Fruit fly (Drosophila melanogaster): ENCODE data around the gene CG32266.

Gene CG32266

DNA sequence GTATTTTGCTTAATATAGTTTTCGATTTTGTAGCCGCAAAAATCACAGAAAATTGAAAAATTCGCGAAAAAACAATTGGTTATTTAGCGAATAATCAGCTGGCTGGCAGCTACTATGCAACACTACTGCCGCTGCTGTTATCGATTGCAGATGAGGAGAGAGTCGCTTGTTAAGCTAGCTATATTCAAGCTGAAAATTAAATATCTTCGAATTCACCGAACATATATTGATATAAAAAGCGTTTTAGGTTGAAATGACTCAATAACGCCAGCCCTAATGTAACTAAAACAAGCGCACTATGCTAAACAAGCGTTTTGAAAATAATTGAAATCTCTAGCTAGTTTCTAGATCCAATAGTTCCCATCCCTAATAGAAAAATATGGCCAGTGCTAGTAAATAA is 15.7 kb downstream of the CG32266 start, which contains the start of the genes CG32264, ntc and IntS10 (continued):
- TF ChIP-seq CG4854 (GFP tag; optimal IDR thresholded peaks at IDR 0.05) (peak; percentile 33), prd (optimal IDR thresholded peaks at IDR 0.05) (no peak), prd (GFP tag; IDR thresholded peaks at IDR 0.05) (peak; percentile 67), cas (GFP tag; IDR thresholded peaks at IDR 0.05) (peak; percentile 30; the same call in 1 of the 2 replicates), dmrt11E (tag; optimal IDR thresholded peaks at IDR 0.05) (peak; percentile 65), TFAM (GFP tag; optimal IDR thresholded peaks at IDR 0.05) (no peak), jumu (GFP tag; optimal IDR thresholded peaks at IDR 0.05) (peak; percentile 63), CG9797 (GFP tag; optimal IDR thresholded peaks at IDR 0.05) (no peak), Oli (tag; optimal IDR thresholded peaks at IDR 0.05) (peak; percentile 45), Atf3 (GFP tag; optimal IDR thresholded peaks at IDR 0.05) (peak; percentile 59), CG18599 (GFP tag; optimal IDR thresholded peaks at IDR 0.05) (peak; percentile 75), sens (GFP tag) (peak; percentile 95), CG2889 (GFP tag; IDR thresholded peaks at IDR 0.05) (no peak), Atf6 (GFP tag; IDR thresholded peaks at IDR 0.05) (peak; percentile 44; the same call in 1 of the 2 replicates), en (GFP tag; optimal IDR thresholded peaks at IDR 0.05) (peak; percentile 49), ap (GFP tag; IDR thresholded peaks at IDR 0.05) (peak; percentile 21; the same call in 1 of the 2 replicates), Mrtf (GFP tag; IDR thresholded peaks at IDR 0.05) (0 out of 3 replicates have a peak, but pooled peaks have one; percentile 29), otp (GFP tag; IDR thresholded peaks at IDR 0.05) (no peak), fd102C (GFP tag; optimal IDR thresholded peaks at IDR 0.05) (no peak), CG17568 (GFP tag; optimal IDR thresholded peaks at IDR 0.05) (peak; percentile 14), odd (GFP tag; optimal IDR thresholded peaks at IDR 0.05) (peak; percentile 4), CG7372 (GFP tag; IDR thresholded peaks at IDR 0.05) (0 out of 2 replicates have a peak, but pooled peaks have one; percentile 41), CG3838 (GFP tag; optimal IDR thresholded peaks at IDR 0.05) (peak; percentile 36), dimm (GFP tag; IDR thresholded peaks at IDR 0.05) (no peak), dm (GFP tag; optimal IDR thresholded peaks at IDR 0.05) (peak; percentile 57), slou (GFP tag; optimal IDR thresholded peaks at IDR 0.05) (peak; percentile 33), CG17359 (tag; optimal IDR thresholded peaks at IDR 0.05) (peak; percentile 45), salm (tag; optimal IDR thresholded peaks at IDR 0.05) (no peak), CG31388 (GFP tag; optimal IDR thresholded peaks at IDR 0.05) (peak; percentile 16), CG9876 (GFP tag; optimal IDR thresholded peaks at IDR 0.05) (peak; percentile 69), Pdp1 (GFP tag; optimal IDR thresholded peaks at IDR 0.05) (peak; percentile 76), Nf-YB (GFP tag; optimal IDR thresholded peaks at IDR 0.05) (peak; percentile 30), ATbp (GFP tag; optimal IDR thresholded peaks at IDR 0.05) (no peak), pb (GFP tag; optimal IDR thresholded peaks at IDR 0.05) (peak; percentile 47), Sry-β (GFP tag; optimal IDR thresholded peaks at IDR 0.05) (peak; percentile 92), gem (tag; optimal IDR thresholded peaks at IDR 0.05) (peak; percentile 79), CG11695 (GFP tag; IDR thresholded peaks at IDR 0.05) (no peak), ab (GFP tag; optimal IDR thresholded peaks at IDR 0.05) (peak; percentile 59), Abd-B (GFP tag; optimal IDR thresholded peaks at IDR 0.05) (no peak), CG1647 (GFP tag; optimal IDR thresholded peaks at IDR 0.05) (peak; percentile 72), CG16863 (GFP tag; optimal IDR thresholded peaks at IDR 0.05) (peak; percentile 69), CG2202 (tag; optimal IDR thresholded peaks at IDR 0.05) (no peak), Side (GFP tag; optimal IDR thresholded peaks at IDR 0.05) (peak; percentile 82), BEAF-32 (GFP tag; optimal IDR thresholded peaks at IDR 0.05) (peak; percentile 75), CG9727 (GFP tag; optimal IDR thresholded peaks at IDR 0.05) (peak; percentile 68), E2f2 (GFP tag; IDR thresholded peaks at IDR 0.05) (peak; percentile 37; the same call in 1 of the 2 replicates), CG11723 (GFP tag; optimal IDR thresholded peaks at IDR 0.05) (peak; percentile 47), HLH4C (GFP tag; IDR thresholded peaks at IDR 0.05; ENCODE audit: partially characterized antibody) (peak; percentile 60; the same call in 2 of the 3 replicates), Neu2 (GFP tag; optimal IDR thresholded peaks at IDR 0.05; ENCODE audit: borderline replicate concordance) (no peak), CG6272 (GFP tag; IDR thresholded peaks at IDR 0.05) (peak; percentile 64; the same call in 1 of the 2 replicates), Oaz (GFP tag; IDR thresholded peaks at IDR 0.05) (0 out of 2 replicates have a peak, but pooled peaks have one; percentile 20)

Measured in whole organism, embryonic.